Fruit fly (Drosophila melanogaster) whole organism, adult: ENCODE results near the gene CG4465.
A peak's percentile ranks its signal among the peaks of the same experiment; 100 is the strongest.

Experiments used
- CG11617 ChIP-seq: fragments of 200-800 bp; sonication (Bioruptor generic); optimal IDR thresholded peaks from 2 replicates; lab custom pipeline; 2017; ENCODE audit warnings: mild to moderate bottlenecking, missing biosample characterization, missing genetic modification reagents, missing genetic modification characterization
- CG12768 ChIP-seq: fragments of 200-800 bp; sonication (Bioruptor generic); optimal IDR thresholded peaks from 2 replicates; lab custom pipeline; 2017; ENCODE audit warnings: missing biosample characterization, missing genetic modification characterization, mild to moderate bottlenecking, moderate library complexity, missing genetic modification reagents
- CG14711 ChIP-seq: fragments of 200-800 bp; sonication (Bioruptor generic); optimal IDR thresholded peaks from 2 replicates; lab custom pipeline; 2018; ENCODE audit warnings: missing biosample characterization, mild to moderate bottlenecking, missing genetic modification characterization, moderate library complexity
- CG1620 ChIP-seq: fragments of 200-800 bp; sonication (Bioruptor generic); optimal IDR thresholded peaks from 2 replicates; lab custom pipeline; 2016; ENCODE audit warnings: missing biosample characterization, missing genetic modification characterization
- CG33017 ChIP-seq: fragments of 200-800 bp; sonication (Bioruptor generic); optimal IDR thresholded peaks from 2 replicates; lab custom pipeline; 2018; ENCODE audit warnings: missing biosample characterization, mild to moderate bottlenecking, missing genetic modification characterization, moderate library complexity
- CG5204 ChIP-seq: fragments of 200-800 bp; sonication (Bioruptor generic); optimal IDR thresholded peaks from 2 replicates; lab custom pipeline; 2016; ENCODE audit warnings: missing biosample characterization, missing genetic modification characterization
- CG7045 ChIP-seq: fragments of 200-800 bp; sonication (Bioruptor generic); optimal IDR thresholded peaks from 2 replicates; lab custom pipeline; 2017; ENCODE audit warnings: missing biosample characterization, mild to moderate bottlenecking, missing genetic modification characterization
- CG7101 ChIP-seq: fragments of 200-800 bp; sonication (Bioruptor generic); optimal IDR thresholded peaks from 2 replicates; lab custom pipeline; 2018; ENCODE audit warnings: missing biosample characterization, mild to moderate bottlenecking, missing genetic modification characterization, moderate library complexity
- Clk ChIP-seq: fragments of 200-800 bp; sonication (Bioruptor generic); optimal IDR thresholded peaks from 2 replicates; lab custom pipeline; 2017; ENCODE audit warnings: missing biosample characterization, missing genetic modification characterization
- Crg-1 ChIP-seq: fragments of 200-800 bp; sonication (Bioruptor generic); optimal IDR thresholded peaks from 2 replicates; lab custom pipeline; 2016; ENCODE audit warnings: missing biosample characterization, missing genetic modification characterization
- Hr96 ChIP-seq: fragments of 200-800 bp; sonication (Bioruptor generic); optimal IDR thresholded peaks from 2 replicates; lab custom pipeline; 2016; ENCODE audit warnings: missing biosample characterization, missing genetic modification characterization
- Mnt ChIP-seq: fragments of 200-800 bp; sonication (Bioruptor generic); optimal IDR thresholded peaks from 2 replicates; lab custom pipeline; 2016; ENCODE audit warnings: missing biosample characterization, mild to moderate bottlenecking, missing genetic modification characterization
- bab1 ChIP-seq: fragments of 200-800 bp; sonication (Bioruptor generic); optimal IDR thresholded peaks from 3 replicates; lab custom pipeline; 2019; ENCODE audit warnings: missing biosample characterization, mild to moderate bottlenecking, missing genetic modification characterization, moderate library complexity
- cic ChIP-seq: fragments of 200-800 bp; sonication (Bioruptor generic); optimal IDR thresholded peaks from 2 replicates; lab custom pipeline; 2017; ENCODE audit warnings: missing biosample characterization, mild to moderate bottlenecking, missing genetic modification characterization, moderate library complexity
- cnc ChIP-seq, 2 experiments: fragments of >200 bp; optimal IDR thresholded peaks; 2 replicates each; lab custom pipeline; 2017
- kay ChIP-seq: fragments of 200-800 bp; sonication (Bioruptor generic); peaks from one replicate; lab custom pipeline; 2016; ENCODE audit warnings: missing biosample characterization, missing genetic modification characterization, borderline replicate concordance
- ovo ChIP-seq: fragments of 200-800 bp; sonication (Bioruptor generic); optimal IDR thresholded peaks from 2 replicates; lab custom pipeline; 2016; ENCODE audit warnings: missing biosample characterization, missing genetic modification characterization
- pad ChIP-seq: fragments of 200-800 bp; sonication (Bioruptor generic); optimal IDR thresholded peaks from 3 replicates; lab custom pipeline; 2017; ENCODE audit warnings: missing biosample characterization, missing genetic modification characterization, mild to moderate bottlenecking, moderate library complexity, missing genetic modification reagents
- tj ChIP-seq: fragments of 200-800 bp; sonication (Bioruptor generic); optimal IDR thresholded peaks from 3 replicates; lab custom pipeline; 2017; ENCODE audit warnings: missing biosample characterization, mild to moderate bottlenecking, missing genetic modification characterization, moderate library complexity
- toe ChIP-seq: fragments of 200-800 bp; sonication (Bioruptor generic); optimal IDR thresholded peaks from 2 replicates; lab custom pipeline; 2016; ENCODE audit warnings: missing biosample characterization, missing genetic modification characterization

The CG4465 gene

dm6 chr3R:19905932-19906439, 11.7 kb downstream of the CG4465 start:
- TF ChIP-seq CG12768 (GFP tag; lab: Kevin White, UChicago) (peak; percentile 87), toe (GFP tag; lab: Kevin White, UChicago) (peak; percentile 24), Crg-1 (GFP tag; lab: Kevin White, UChicago) (peak; percentile 59), Clk (GFP tag; lab: Kevin White, UChicago) (peak; percentile 66), CG5204 (GFP tag; lab: Kevin White, UChicago) (peak; percentile 85), CG11617 (GFP tag; lab: Kevin White, UChicago) (peak; percentile 85), ovo (GFP tag; lab: Kevin White, UChicago) (peak; percentile 51), tj (GFP tag; lab: Kevin White, UChicago) (peak; percentile 62), CG7045 (GFP tag; lab: Kevin White, UChicago) (peak; percentile 70), cnc (optimal IDR thresholded peaks at IDR 0.05; lab: Kevin White, UChicago) (no peak), CG33017 (peak; percentile 91), Mnt (GFP tag; lab: Kevin White, UChicago) (peak; percentile 78), pad (GFP tag; lab: Kevin White, UChicago) (peak; percentile 53), CG1620 (GFP tag; lab: Kevin White, UChicago) (peak; percentile 67), CG14711 (tag; lab: Kevin White, UChicago) (peak; percentile 75), kay (GFP tag; lab: Kevin White, UChicago) (no peak), CG7101 (tag; lab: Kevin White, UChicago) (peak; percentile 88), Hr96 (GFP tag; lab: Kevin White, UChicago) (peak; percentile 73), cic (GFP tag; lab: Kevin White, UChicago) (peak; percentile 73), bab1 (GFP tag; lab: Kevin White, UChicago) (peak; percentile 38)

dm6 chr3R:19904865-19905373, 12.7 kb downstream of the CG4465 start, which contains the start of the genes Surf6 and RhoGAP92B:
TSS of gene Surf6 (minus strand) at chr3R:19904868.
TSS of gene RhoGAP92B (plus strand) at chr3R:19905164.
- TF ChIP-seq bab1 (GFP tag; lab: Kevin White, UChicago): peak; percentile 92
- peak; percentile 80 for TF ChIP-seq cic (GFP tag; lab: Kevin White, UChicago)
- TF ChIP-seq Mnt (GFP tag; lab: Kevin White, UChicago): peak; percentile 98
- peak; percentile 78 for TF ChIP-seq CG11617 (GFP tag; lab: Kevin White, UChicago)
- TF ChIP-seq tj (GFP tag; lab: Kevin White, UChicago): peak; percentile 72
- TF ChIP-seq cnc (optimal IDR thresholded peaks at IDR 0.05; lab: Kevin White, UChicago): no peak
- TF ChIP-seq CG1620 (GFP tag; lab: Kevin White, UChicago): peak; percentile 51
- TF ChIP-seq Hr96 (GFP tag; lab: Kevin White, UChicago): no peak
- peak; percentile 58 for TF ChIP-seq pad (GFP tag; lab: Kevin White, UChicago)
- peak; percentile 77 for TF ChIP-seq CG12768 (GFP tag; lab: Kevin White, UChicago)
- peak; percentile 46 for TF ChIP-seq Crg-1 (GFP tag; lab: Kevin White, UChicago)
- peak; percentile 38 for TF ChIP-seq CG33017
- no peak for TF ChIP-seq CG5204 (GFP tag; lab: Kevin White, UChicago)
- peak; percentile 74 for TF ChIP-seq CG14711 (tag; lab: Kevin White, UChicago)
- TF ChIP-seq toe (GFP tag; lab: Kevin White, UChicago): no peak
- peak; percentile 43 for TF ChIP-seq ovo (GFP tag; lab: Kevin White, UChicago)
- TF ChIP-seq CG7045 (GFP tag; lab: Kevin White, UChicago): peak; percentile 61
- peak; percentile 94 for TF ChIP-seq kay (GFP tag; lab: Kevin White, UChicago)
- peak; percentile 36 for TF ChIP-seq Clk (GFP tag; lab: Kevin White, UChicago)
- TF ChIP-seq CG7101 (tag; lab: Kevin White, UChicago): peak; percentile 63

- TF ChIP-seq CG12768 (GFP tag; lab: Kevin White, UChicago) (no peak), Mnt (GFP tag; lab: Kevin White, UChicago) (peak; percentile 82), CG11617 (GFP tag; lab: Kevin White, UChicago) (peak; percentile 12), cnc (optimal IDR thresholded peaks at IDR 0.05; lab: Kevin White, UChicago) (no peak), CG14711 (tag; lab: Kevin White, UChicago) (no peak), CG7101 (tag; lab: Kevin White, UChicago) (no peak), tj (GFP tag; lab: Kevin White, UChicago) (peak; percentile 64), cic (GFP tag; lab: Kevin White, UChicago) (peak; percentile 37), pad (GFP tag; lab: Kevin White, UChicago) (peak; percentile 29), CG1620 (GFP tag; lab: Kevin White, UChicago) (no peak), CG5204 (GFP tag; lab: Kevin White, UChicago) (no peak), bab1 (GFP tag; lab: Kevin White, UChicago) (peak; percentile 68)
These were observed 14.5 kb downstream of the CG4465 start, which contains the start of gene ClpX for dm6 chr3R:19902926-19903739. TSS of gene ClpX (minus strand) at chr3R:19903689.

- TF ChIP-seq CG12768 (GFP tag; lab: Kevin White, UChicago) (no peak), pad (GFP tag; lab: Kevin White, UChicago) (no peak), Clk (GFP tag; lab: Kevin White, UChicago) (no peak), ovo (GFP tag; lab: Kevin White, UChicago) (no peak), cnc (optimal IDR thresholded peaks at IDR 0.05; lab: Kevin White, UChicago) (no peak), CG7045 (GFP tag; lab: Kevin White, UChicago) (no peak), tj (GFP tag; lab: Kevin White, UChicago) (no peak), Mnt (GFP tag; lab: Kevin White, UChicago) (no peak), CG14711 (tag; lab: Kevin White, UChicago) (no peak), toe (GFP tag; lab: Kevin White, UChicago) (no peak), Hr96 (GFP tag; lab: Kevin White, UChicago) (no peak)
These were observed 15.3 kb downstream of the CG4465 start for dm6 chr3R:19902328-19902727.
